Fruit fly (Drosophila melanogaster): Measurements from ENCODE around the gene frc.

frc gene

dm6 chr3L:17475979-17476393 lies 43.0 kb upstream of the frc start, which contains the start of gene CG34250 (continued):
- TF ChIP-seq hkb (optimal IDR thresholded peaks at IDR 0.05) (peak; percentile 23), hkb (GFP tag; IDR thresholded peaks at IDR 0.05) (no peak; the same call in 1 of the 2 replicates), pum (GFP tag; optimal IDR thresholded peaks at IDR 0.05) (peak; percentile 14), vvl (GFP tag; IDR thresholded peaks at IDR 0.05) (no peak), sna (GFP tag; IDR thresholded peaks at IDR 0.05; ENCODE audit: partially characterized antibody) (peak; percentile 76), CG17359 (tag; optimal IDR thresholded peaks at IDR 0.05) (peak; percentile 9), CG5245 (GFP tag; optimal IDR thresholded peaks at IDR 0.05) (peak; percentile 22), CG10209 (GFP tag; optimal IDR thresholded peaks at IDR 0.05) (peak; percentile 39), Rfx (GFP tag; IDR thresholded peaks at IDR 0.05) (peak; percentile 61; the same call in 1 of the 2 replicates), trem (tag; optimal IDR thresholded peaks at IDR 0.05) (peak; percentile 87), caup (GFP tag; optimal IDR thresholded peaks at IDR 0.05; ENCODE audit: severe bottlenecking) (peak; percentile 31), CG12104 (GFP tag; optimal IDR thresholded peaks at IDR 0.05) (peak; percentile 38), CG3838 (GFP tag; optimal IDR thresholded peaks at IDR 0.05) (peak; percentile 28), CG14860 (GFP tag; IDR thresholded peaks at IDR 0.05; ENCODE audit: partially characterized antibody) (peak; percentile 66; the same call in 2 of the 3 replicates), CG12769 (tag; optimal IDR thresholded peaks at IDR 0.05) (peak; percentile 48), B-H2 (GFP tag; optimal IDR thresholded peaks at IDR 0.05) (peak; percentile 60), CG13775 (GFP tag; optimal IDR thresholded peaks at IDR 0.05) (peak; percentile 59), CG18476 (GFP tag; optimal IDR thresholded peaks at IDR 0.05) (peak; percentile 39), CG9437 (GFP tag; optimal IDR thresholded peaks at IDR 0.05) (no peak), onecut (GFP tag; IDR thresholded peaks at IDR 0.05) (peak; percentile 74), CG6813 (GFP tag; optimal IDR thresholded peaks at IDR 0.05) (no peak), CG10267 (tag; optimal IDR thresholded peaks at IDR 0.05) (peak; percentile 65), nerfin-1 (tag; optimal IDR thresholded peaks at IDR 0.05) (peak; percentile 25), gem (tag; optimal IDR thresholded peaks at IDR 0.05) (peak; percentile 33), Fer3 (tag; optimal IDR thresholded peaks at IDR 0.05) (peak; percentile 15), MESR4 (GFP tag; optimal IDR thresholded peaks at IDR 0.05) (peak; percentile 89), zfh2 (GFP tag; optimal IDR thresholded peaks at IDR 0.05) (peak; percentile 14), HLH3B (GFP tag; IDR thresholded peaks at IDR 0.05) (no peak), ac (GFP tag; optimal IDR thresholded peaks at IDR 0.05) (no peak), Bdp1 (GFP tag; optimal IDR thresholded peaks at IDR 0.05) (peak; percentile 11), maf-S (GFP tag; optimal IDR thresholded peaks at IDR 0.05) (peak; percentile 5), tll (GFP tag; optimal IDR thresholded peaks at IDR 0.05) (peak in 1 of 2 experiments; percentile 48), Hr78 (GFP tag; optimal IDR thresholded peaks at IDR 0.05) (no peak), CG6791 (GFP tag; IDR thresholded peaks at IDR 0.05; ENCODE audit: partially characterized antibody) (peak; percentile 82), CG42726 (GFP tag; IDR thresholded peaks at IDR 0.05; ENCODE audit: partially characterized antibody) (0 out of 2 replicates have a peak, but pooled peaks have one; percentile 33), grn (GFP tag; optimal IDR thresholded peaks at IDR 0.05) (no peak), Spps (tag; optimal IDR thresholded peaks at IDR 0.05) (no peak), al (GFP tag; IDR thresholded peaks at IDR 0.05) (no peak), CG8281 (tag; optimal IDR thresholded peaks at IDR 0.05) (no peak), CG10543 (GFP tag; optimal IDR thresholded peaks at IDR 0.05) (peak; percentile 56), CG30020 (tag; optimal IDR thresholded peaks at IDR 0.05) (peak; percentile 53), Blimp-1 (GFP tag; optimal IDR thresholded peaks at IDR 0.05) (peak; percentile 29), CG13894 (tag; optimal IDR thresholded peaks at IDR 0.05) (peak; percentile 60), Dref (GFP tag; IDR thresholded peaks at IDR 0.05) (peak; percentile 89), CG34376 (GFP tag; optimal IDR thresholded peaks at IDR 0.05) (peak; percentile 43), CG18262 (tag; optimal IDR thresholded peaks at IDR 0.05) (peak; percentile 37), CG13296 (GFP tag; optimal IDR thresholded peaks at IDR 0.05) (no peak), CG3281 (GFP tag; optimal IDR thresholded peaks at IDR 0.05) (peak; percentile 21), CG16813 (GFP tag; IDR thresholded peaks at IDR 0.05; ENCODE audit: partially characterized antibody) (peak; percentile 75)
